Worm (Caenorhabditis elegans) whole organism, young adult: Measurements from ENCODE around the gene srt-41.

ENCODE experiments used
- B0261.1 ChIP-seq: sonication (generic microtip); optimal IDR thresholded peaks from 2 replicates; lab custom pipeline; 2016; ENCODE audit warnings: mild to moderate bottlenecking, missing genetic modification characterization, moderate library complexity, missing compliant biosample characterization
- B0336.3 ChIP-seq: fragments of 200-800 bp; sonication (Bioruptor generic); IDR thresholded peaks from 2 replicates; pipeline ENCODE4 v1.3.6; 2022; ENCODE audit warnings: missing genetic modification characterization, missing compliant biosample characterization
- C06A6.2 ChIP-seq: fragments of 200-800 bp; sonication (Bioruptor generic); conservative IDR thresholded peaks from 2 replicates; pipeline ENCODE4 v1.3.6; 2022; ENCODE audit warnings: missing genetic modification characterization, missing compliant biosample characterization
- F39B2.1 ChIP-seq: fragments of 200-800 bp; sonication (Bioruptor generic); IDR thresholded peaks from 2 replicates; pipeline ENCODE4 v1.3.6; 2022; ENCODE audit warnings: missing genetic modification reagents, missing genetic modification characterization, missing compliant biosample characterization
- F52B5.7 ChIP-seq: sonication (generic microtip); optimal IDR thresholded peaks from 2 replicates; lab custom pipeline; 2016; ENCODE audit warnings: mild to moderate bottlenecking, missing genetic modification characterization, missing compliant biosample characterization
- F57C9.4 ChIP-seq: sonication (generic microtip); optimal IDR thresholded peaks from 2 replicates; lab custom pipeline; 2017; ENCODE audit warnings: mild to moderate bottlenecking, missing genetic modification characterization, missing compliant biosample characterization
- T07F8.4 ChIP-seq: sonication (generic microtip); optimal IDR thresholded peaks from 2 replicates; lab custom pipeline; 2016; ENCODE audit warnings: mild to moderate bottlenecking, missing genetic modification characterization, moderate library complexity, missing compliant biosample characterization
- attf-3 ChIP-seq: fragments of 200-800 bp; sonication (Bioruptor generic); conservative IDR thresholded peaks from 2 replicates; pipeline ENCODE4 v1.3.6; 2022; ENCODE audit warnings: missing genetic modification reagents, missing genetic modification characterization, missing compliant biosample characterization
- attf-5 ChIP-seq: fragments of 200-800 bp; sonication (Bioruptor generic); optimal IDR thresholded peaks from 2 replicates; lab custom pipeline; 2018; ENCODE audit warnings: mild to moderate bottlenecking, missing genetic modification characterization, missing compliant biosample characterization
- attf-6 ChIP-seq: fragments of 200-800 bp; sonication (Bioruptor generic); IDR thresholded peaks from 2 replicates; pipeline ENCODE4 v1.3.6; 2022; ENCODE audit warnings: missing genetic modification reagents, missing genetic modification characterization, missing compliant biosample characterization
- ceh-100 ChIP-seq: fragments of 200-800 bp; sonication (Bioruptor generic); IDR thresholded peaks from 2 replicates; pipeline ENCODE4 v1.3.6; 2022; ENCODE audit warnings: missing genetic modification reagents, missing genetic modification characterization, missing compliant biosample characterization
- ceh-40 ChIP-seq: fragments of 200-800 bp; sonication (Bioruptor generic); IDR thresholded peaks from 2 replicates; pipeline ENCODE4 v1.3.6; 2022; ENCODE audit warnings: missing genetic modification characterization, missing compliant biosample characterization
- dpl-1 ChIP-seq: fragments of 150-350 bp; optimal IDR thresholded peaks from 2 replicates; lab custom pipeline; 2014; ENCODE audit warnings: missing biosample characterization, missing genetic modification reagents, missing genetic modification characterization
- egrh-3 ChIP-seq: fragments of 200-800 bp; sonication (Bioruptor generic); IDR thresholded peaks from 2 replicates; pipeline ENCODE4 v1.3.6; 2022; ENCODE audit warnings: missing genetic modification reagents, missing genetic modification characterization, missing compliant biosample characterization
- hmg-1.2 ChIP-seq: fragments of 200-800 bp; sonication (Bioruptor generic); IDR thresholded peaks from 2 replicates; pipeline ENCODE4 v1.3.6; 2022; ENCODE audit warnings: missing genetic modification reagents, missing genetic modification characterization, missing compliant biosample characterization
- hsf-1 ChIP-seq: fragments of 200-800 bp; sonication (Bioruptor generic); IDR thresholded peaks from 2 replicates; pipeline ENCODE4 v1.3.6; 2022; ENCODE audit warnings: missing genetic modification reagents, missing genetic modification characterization, missing compliant biosample characterization
- lag-1 ChIP-seq: fragments of 200-800 bp; sonication (Bioruptor generic); IDR thresholded peaks from 2 replicates; pipeline ENCODE4 v1.3.6; 2022; ENCODE audit warnings: missing genetic modification reagents, missing genetic modification characterization, missing compliant biosample characterization
- let-607 ChIP-seq, 2 experiments: fragments of 200-800 bp in 1 of 2; sonication (Bioruptor generic) in 1 of 2; sonication (generic microtip) in 1 of 2; optimal IDR thresholded peaks; 2 replicates each; lab custom pipeline; 2016 to 2018; ENCODE audit warnings: mild to moderate bottlenecking in 2 of 2, missing compliant biosample characterization in 2 of 2, missing genetic modification characterization in 2 of 2, moderate library complexity in 2 of 2, missing genotype in 1 of 2
- lin-35 ChIP-seq, 3 experiments: fragments of 150-350 bp in 2 of 3; sonication (generic microtip) in 1 of 3; optimal IDR thresholded peaks; 2 replicates each; lab custom pipeline; 2014 to 2018; ENCODE audit warnings: missing biosample characterization in 3 of 3, missing genetic modification characterization in 3 of 3, missing genetic modification reagents in 3 of 3
- lsy-27 ChIP-seq: sonication (generic microtip); optimal IDR thresholded peaks from 2 replicates; lab custom pipeline; 2017; ENCODE audit warnings: missing genetic modification characterization, mild to moderate bottlenecking, missing compliant biosample characterization, antibody characterized with exemption, missing genotype, borderline replicate concordance; ENCODE audit not compliant: insufficient read depth
- madf-3 ChIP-seq: fragments of 200-800 bp; sonication (Bioruptor generic); IDR thresholded peaks from 2 replicates; pipeline ENCODE4 v1.3.6; 2022; ENCODE audit warnings: missing genetic modification reagents, missing genetic modification characterization, missing compliant biosample characterization
- madf-6 ChIP-seq: fragments of 200-800 bp; sonication (Bioruptor generic); IDR thresholded peaks from 2 replicates; pipeline ENCODE4 v1.3.6; 2022; ENCODE audit warnings: missing genetic modification reagents, missing genetic modification characterization, missing compliant biosample characterization
- madf-8 ChIP-seq: fragments of 200-800 bp; sonication (Bioruptor generic); conservative IDR thresholded peaks from 2 replicates; pipeline ENCODE4 v1.3.6; 2022; ENCODE audit warnings: missing genetic modification reagents, missing genetic modification characterization, missing compliant biosample characterization
- mcd-1 ChIP-seq: fragments of 200-800 bp; sonication (Bioruptor generic); IDR thresholded peaks from 2 replicates; pipeline ENCODE4 v1.3.6; 2022; ENCODE audit warnings: missing genetic modification reagents, missing genetic modification characterization, missing compliant biosample characterization
- nhr-80 ChIP-seq: sonication (generic microtip); optimal IDR thresholded peaks from 2 replicates; lab custom pipeline; 2016; ENCODE audit warnings: missing genetic modification characterization, missing compliant biosample characterization
- pha-4 ChIP-seq: fragments of 150-350 bp; sonication (generic microtip); optimal IDR thresholded peaks from 2 replicates; lab custom pipeline; 2014; ENCODE audit warnings: missing biosample characterization, missing genetic modification reagents, missing genetic modification characterization
- rpc-1 ChIP-seq, 2 experiments: fragments of 150-350 bp in 1 of 2; sonication (generic microtip) in 1 of 2; optimal IDR thresholded peaks; 2 replicates each; lab custom pipeline; 2014 to 2018; ENCODE audit warnings: missing biosample characterization in 1 of 2, missing genetic modification characterization in 1 of 2, missing genetic modification reagents in 1 of 2, missing genotype in 1 of 2
- sdz-38 ChIP-seq: sonication (generic microtip); optimal IDR thresholded peaks from 2 replicates; lab custom pipeline; 2016; ENCODE audit warnings: missing genotype, missing genetic modification characterization, missing compliant biosample characterization
- snpc-1.1 ChIP-seq: sonication (generic microtip); optimal IDR thresholded peaks from 2 replicates; lab custom pipeline; 2017; ENCODE audit warnings: missing genetic modification characterization, mild to moderate bottlenecking, missing compliant biosample characterization, antibody characterized with exemption, moderate library complexity, missing genotype, missing genetic modification reagents; ENCODE audit not compliant: insufficient read depth
- snpc-1.3 ChIP-seq: sonication (generic microtip); optimal IDR thresholded peaks from 2 replicates; lab custom pipeline; 2017; ENCODE audit warnings: missing genetic modification characterization, mild to moderate bottlenecking, missing compliant biosample characterization, antibody characterized with exemption, moderate library complexity, missing genotype, missing genetic modification reagents; ENCODE audit not compliant: insufficient read depth
- tbx-9 ChIP-seq: sonication (generic microtip); optimal IDR thresholded peaks from 2 replicates; lab custom pipeline; 2016; ENCODE audit warnings: borderline replicate concordance, missing genetic modification characterization, inconsistent platforms, missing compliant biosample characterization
- tlf-1 ChIP-seq: fragments of 200-800 bp; sonication (Bioruptor generic); optimal IDR thresholded peaks from 2 replicates; lab custom pipeline; 2018; ENCODE audit warnings: mild to moderate bottlenecking, missing genetic modification characterization, missing compliant biosample characterization
- zfh-2 ChIP-seq: fragments of 200-800 bp; sonication (Bioruptor generic); conservative IDR thresholded peaks from 2 replicates; pipeline ENCODE4 v1.3.6; 2022; ENCODE audit warnings: missing genetic modification reagents, missing genetic modification characterization, missing compliant biosample characterization
- zim-3 ChIP-seq: sonication (generic microtip); optimal IDR thresholded peaks from 2 replicates; lab custom pipeline; 2017; ENCODE audit warnings: mild to moderate bottlenecking, missing genetic modification characterization, moderate library complexity, missing compliant biosample characterization
- ztf-18 ChIP-seq: sonication (generic microtip); optimal IDR thresholded peaks from 2 replicates; lab custom pipeline; 2016; ENCODE audit warnings: missing genotype, mild to moderate bottlenecking, missing genetic modification characterization, missing compliant biosample characterization
- ztf-22 ChIP-seq: fragments of 200-800 bp; sonication (Bioruptor generic); optimal IDR thresholded peaks from 2 replicates; lab custom pipeline; 2018; ENCODE audit warnings: mild to moderate bottlenecking, missing genetic modification characterization, moderate library complexity, missing compliant biosample characterization

The srt-41 gene

ce11 chrV:1771727-1772126 lies 31.2 kb downstream of the srt-41 start, which contains the start of gene dhs-13 (continued):
- 0 out of 2 replicates have a peak, but pooled peaks have one; percentile 23 for TF ChIP-seq zfh-2 (GFP tag; lab: Robert Waterston, UW)
- no peak for TF ChIP-seq dpl-1 (GFP tag; lab: Kevin White, UChicago)
- TF ChIP-seq F39B2.1 (GFP tag; lab: Robert Waterston, UW), result no peak
- peak; percentile 36; the same call in 1 of the 2 replicates for TF ChIP-seq B0336.3 (GFP tag; lab: Robert Waterston, UW)
- TF ChIP-seq hmg-1.2 (GFP tag; lab: Robert Waterston, UW), result peak; percentile 16; the same call in 1 of the 2 replicates
- peak; percentile 20 for TF ChIP-seq attf-5 (GFP tag; lab: Kevin White, UChicago)
- no peak for TF ChIP-seq tbx-9 (tag; lab: Kevin White, UChicago)
- TF ChIP-seq B0261.1 (tag; lab: Kevin White, UChicago), result no peak
- no peak for TF ChIP-seq mcd-1 (GFP tag; lab: Robert Waterston, UW)
- no peak for TF ChIP-seq lag-1 (GFP tag; lab: Robert Waterston, UW)

- TF ChIP-seq nhr-80 (tag; lab: Kevin White, UChicago) (no peak), ztf-18 (tag; lab: Kevin White, UChicago) (no peak), lsy-27 (tag; lab: Kevin White, UChicago) (no peak), lag-1 (GFP tag; lab: Robert Waterston, UW) (no peak), madf-3 (GFP tag; lab: Robert Waterston, UW) (no peak), F39B2.1 (GFP tag; lab: Robert Waterston, UW) (no peak), rpc-1 (optimal IDR thresholded peaks at IDR 0.05; lab: Kevin White, UChicago) (no peak), rpc-1 (tag; optimal IDR thresholded peaks at IDR 0.05; lab: Kevin White, UChicago) (no peak), F52B5.7 (tag; lab: Kevin White, UChicago) (no peak), madf-8 (GFP tag; lab: Robert Waterston, UW) (no peak), F57C9.4 (no peak), pha-4 (tag; lab: Kevin White, UChicago) (no peak), attf-3 (GFP tag; lab: Robert Waterston, UW) (no peak), let-607 (tag; optimal IDR thresholded peaks at IDR 0.05; lab: Kevin White, UChicago) (no peak), tlf-1 (GFP tag; lab: Kevin White, UChicago) (no peak), T07F8.4 (no peak), zim-3 (tag; lab: Kevin White, UChicago) (no peak), C06A6.2 (GFP tag; lab: Robert Waterston, UW) (no peak), ceh-100 (no peak)
Measured at ce11 chrV:1767427-1767826, 35.5 kb downstream of the srt-41 start.

- TF ChIP-seq sdz-38 (tag; lab: Kevin White, UChicago), result no peak
- peak; percentile 46 for TF ChIP-seq nhr-80 (tag; lab: Kevin White, UChicago)
- no peak for TF ChIP-seq ceh-40 (GFP tag; lab: Robert Waterston, UW)
- no peak for TF ChIP-seq tbx-9 (tag; lab: Kevin White, UChicago)
- TF ChIP-seq snpc-1.3 (tag; lab: Kevin White, UChicago), result no peak
- no peak for TF ChIP-seq snpc-1.1 (tag; lab: Kevin White, UChicago)
- no peak for TF ChIP-seq hsf-1 (GFP tag; lab: Robert Waterston, UW)
- TF ChIP-seq lin-35 (GFP tag; optimal IDR thresholded peaks at IDR 0.05; lab: Kevin White, UChicago), result no peak
Measured at ce11 chrV:1760682-1761081, 42.3 kb downstream of the srt-41 start, which contains the start of gene clec-205. clec-205 (plus strand) TSS chrV:1760893.

ce11 chrV:1756856-1757255 lies 46.1 kb downstream of the srt-41 start, which contains the start of gene clec-204:
clec-204 (plus strand) TSS chrV:1757156.
- no peak for TF ChIP-seq madf-6
- TF ChIP-seq ztf-22 (GFP tag; lab: Kevin White, UChicago), result no peak
- TF ChIP-seq nhr-80 (tag; lab: Kevin White, UChicago), result peak; percentile 0
- no peak for TF ChIP-seq egrh-3 (GFP tag; lab: Robert Waterston, UW)
- no peak for TF ChIP-seq attf-6 (GFP tag; lab: Robert Waterston, UW)
- TF ChIP-seq, all 124 proteins: peak for 1
